Fruit fly (Drosophila melanogaster): ENCODE measurements around the gene CG12084.

dm6 chr3L:1464465-1464864 is 32.0 kb downstream of the CG12084 start:
- TF ChIP-seq sim (GFP tag; IDR thresholded peaks at IDR 0.05): no peak
- 0 out of 3 replicates have a peak, but pooled peaks have one; percentile 40 for TF ChIP-seq H15 (GFP tag; IDR thresholded peaks at IDR 0.05)
- TF ChIP-seq CkIIα-i1 (GFP tag; IDR thresholded peaks at IDR 0.05): peak; percentile 29; the same call in 1 of the 2 replicates
- no peak for TF ChIP-seq CG15269 (tag; optimal IDR thresholded peaks at IDR 0.05)
- no peak for TF ChIP-seq Sin3A (optimal IDR thresholded peaks at IDR 0.05)
- no peak for TF ChIP-seq CG13287 (GFP tag; IDR thresholded peaks at IDR 0.05; ENCODE audit: partially characterized antibody)
- peak; percentile 7 for TF ChIP-seq chn (GFP tag; optimal IDR thresholded peaks at IDR 0.05)
- peak; percentile 5 for TF ChIP-seq CG1529 (GFP tag; optimal IDR thresholded peaks at IDR 0.05)
- TF ChIP-seq CG8388 (GFP tag; optimal IDR thresholded peaks at IDR 0.05): peak; percentile 15
